Worm (Caenorhabditis elegans) whole organism, young adult: ENCODE data around the gene C49C3.20.
A peak's percentile ranks its signal among the peaks of the same experiment; 100 is the strongest.

ENCODE experiments used
- B0035.1 ChIP-seq: sonication (generic microtip); optimal IDR thresholded peaks from 2 replicates; lab custom pipeline; 2016; ENCODE audit warnings: missing genetic modification characterization, mild to moderate bottlenecking, missing compliant biosample characterization, missing genotype, missing genetic modification reagents
- C06A6.2 ChIP-seq: fragments of 200-800 bp; sonication (Bioruptor generic); conservative IDR thresholded peaks from 2 replicates; pipeline ENCODE4 v1.3.6; 2022; ENCODE audit warnings: missing genetic modification characterization, missing compliant biosample characterization
- F23B12.7 ChIP-seq: sonication (generic microtip); optimal IDR thresholded peaks from 2 replicates; lab custom pipeline; 2017; ENCODE audit warnings: missing genetic modification characterization, mild to moderate bottlenecking, missing compliant biosample characterization, antibody characterized with exemption, moderate library complexity; ENCODE audit not compliant: insufficient read depth
- F52B5.7 ChIP-seq: sonication (generic microtip); optimal IDR thresholded peaks from 2 replicates; lab custom pipeline; 2016; ENCODE audit warnings: mild to moderate bottlenecking, missing genetic modification characterization, missing compliant biosample characterization
- F57C9.4 ChIP-seq: sonication (generic microtip); optimal IDR thresholded peaks from 2 replicates; lab custom pipeline; 2017; ENCODE audit warnings: mild to moderate bottlenecking, missing genetic modification characterization, missing compliant biosample characterization
- K11D2.4 ChIP-seq: fragments of 200-800 bp; sonication (Bioruptor generic); IDR thresholded peaks from 2 replicates; pipeline ENCODE4 v1.3.6; 2022; ENCODE audit warnings: missing genetic modification reagents, missing genetic modification characterization, missing compliant biosample characterization
- K12H6.12 ChIP-seq: fragments of 200-800 bp; sonication (Bioruptor generic); optimal IDR thresholded peaks from 2 replicates; lab custom pipeline; 2018; ENCODE audit warnings: mild to moderate bottlenecking, missing genetic modification characterization, missing compliant biosample characterization
- Y79H2A.3 ChIP-seq: fragments of 200-800 bp; sonication (Bioruptor generic); conservative IDR thresholded peaks from 2 replicates; pipeline ENCODE4 v1.3.6; 2022; ENCODE audit warnings: missing genetic modification reagents, missing genetic modification characterization, missing compliant biosample characterization
- ZK185.1 ChIP-seq: sonication (generic microtip); optimal IDR thresholded peaks from 2 replicates; lab custom pipeline; 2016; ENCODE audit warnings: mild to moderate bottlenecking, missing genetic modification characterization, missing compliant biosample characterization; ENCODE audit not compliant: poor library complexity, severe bottlenecking
- akir-1 ChIP-seq: fragments of 200-800 bp; sonication (Bioruptor generic); optimal IDR thresholded peaks from 2 replicates; lab custom pipeline; 2018; ENCODE audit warnings: mild to moderate bottlenecking, missing genetic modification characterization, moderate library complexity, missing compliant biosample characterization
- aptf-3 ChIP-seq: fragments of 200-800 bp; sonication (Bioruptor generic); IDR thresholded peaks from 2 replicates; pipeline ENCODE4 v1.3.6; 2022; ENCODE audit warnings: missing genetic modification characterization, missing compliant biosample characterization
- athp-1 ChIP-seq: sonication (generic microtip); optimal IDR thresholded peaks from 2 replicates; lab custom pipeline; 2017; ENCODE audit warnings: mild to moderate bottlenecking, missing genetic modification characterization, missing compliant biosample characterization
- attf-3 ChIP-seq: fragments of 200-800 bp; sonication (Bioruptor generic); conservative IDR thresholded peaks from 2 replicates; pipeline ENCODE4 v1.3.6; 2022; ENCODE audit warnings: missing genetic modification reagents, missing genetic modification characterization, missing compliant biosample characterization
- attf-5 ChIP-seq: fragments of 200-800 bp; sonication (Bioruptor generic); optimal IDR thresholded peaks from 2 replicates; lab custom pipeline; 2018; ENCODE audit warnings: mild to moderate bottlenecking, missing genetic modification characterization, missing compliant biosample characterization
- attf-6 ChIP-seq: fragments of 200-800 bp; sonication (Bioruptor generic); IDR thresholded peaks from 2 replicates; pipeline ENCODE4 v1.3.6; 2022; ENCODE audit warnings: missing genetic modification reagents, missing genetic modification characterization, missing compliant biosample characterization
- bed-1 ChIP-seq: fragments of 200-800 bp; sonication (Bioruptor generic); IDR thresholded peaks from 2 replicates; pipeline ENCODE4 v1.3.6; 2022; ENCODE audit warnings: missing genetic modification reagents, missing genetic modification characterization, missing compliant biosample characterization
- bed-2 ChIP-seq: fragments of 200-800 bp; sonication (Bioruptor generic); IDR thresholded peaks from 2 replicates; pipeline ENCODE4 v1.3.6; 2022; ENCODE audit warnings: missing genetic modification reagents, missing genetic modification characterization, missing compliant biosample characterization
- cebp-2 ChIP-seq: fragments of 200-800 bp; sonication (Bioruptor generic); IDR thresholded peaks from 2 replicates; pipeline ENCODE4 v1.3.6; 2022; ENCODE audit warnings: missing genetic modification characterization, missing compliant biosample characterization
- ceh-27 ChIP-seq: fragments of 200-800 bp; sonication (Bioruptor generic); optimal IDR thresholded peaks from 2 replicates; lab custom pipeline; 2018; ENCODE audit warnings: mild to moderate bottlenecking, missing genetic modification characterization, moderate library complexity, missing compliant biosample characterization
- ceh-58 ChIP-seq: fragments of 200-800 bp; sonication (Bioruptor generic); IDR thresholded peaks from 2 replicates; pipeline ENCODE4 v1.3.6; 2022; ENCODE audit warnings: missing genetic modification characterization, missing compliant biosample characterization
- dox-1 ChIP-seq: fragments of 200-800 bp; sonication (Bioruptor generic); IDR thresholded peaks from 2 replicates; pipeline ENCODE4 v1.3.6; 2022; ENCODE audit warnings: missing genetic modification reagents, missing genetic modification characterization, missing compliant biosample characterization
- dpff-1 ChIP-seq: sonication (generic microtip); optimal IDR thresholded peaks from 2 replicates; lab custom pipeline; 2017; ENCODE audit warnings: mild to moderate bottlenecking, missing genetic modification characterization, missing compliant biosample characterization
- dpl-1 ChIP-seq: fragments of 150-350 bp; optimal IDR thresholded peaks from 2 replicates; lab custom pipeline; 2014; ENCODE audit warnings: missing biosample characterization, missing genetic modification reagents, missing genetic modification characterization
- efl-1 ChIP-seq: fragments of 150-350 bp; optimal IDR thresholded peaks from 2 replicates; lab custom pipeline; 2014; ENCODE audit warnings: missing biosample characterization, missing genetic modification reagents, missing genetic modification characterization
- egl-44 ChIP-seq: fragments of 200-800 bp; sonication (Bioruptor generic); IDR thresholded peaks from 2 replicates; pipeline ENCODE4 v1.3.6; 2022; ENCODE audit warnings: missing genetic modification reagents, missing genetic modification characterization, missing compliant biosample characterization
- ets-4 ChIP-seq: fragments of 200-800 bp; sonication (Bioruptor generic); optimal IDR thresholded peaks from 2 replicates; lab custom pipeline; 2018; ENCODE audit warnings: mild to moderate bottlenecking, missing genetic modification characterization, missing compliant biosample characterization
- hmg-20 ChIP-seq: fragments of 200-800 bp; sonication (Bioruptor generic); IDR thresholded peaks from 2 replicates; pipeline ENCODE4 v1.3.6; 2022; ENCODE audit warnings: missing genetic modification reagents, missing genetic modification characterization, missing compliant biosample characterization
- hrde-1 ChIP-seq: sonication (generic microtip); optimal IDR thresholded peaks from 2 replicates; lab custom pipeline; 2016; ENCODE audit warnings: missing genetic modification characterization, mild to moderate bottlenecking, missing compliant biosample characterization, moderate library complexity, missing genotype, missing genetic modification reagents, borderline replicate concordance
- let-526 ChIP-seq: fragments of 200-800 bp; sonication (Bioruptor generic); IDR thresholded peaks from 2 replicates; pipeline ENCODE4 v1.3.6; 2022; ENCODE audit warnings: missing genetic modification reagents, missing genetic modification characterization, missing compliant biosample characterization
- lin-40 ChIP-seq: sonication (generic microtip); optimal IDR thresholded peaks from 2 replicates; lab custom pipeline; 2016; ENCODE audit warnings: missing genetic modification characterization, mild to moderate bottlenecking, missing compliant biosample characterization, missing genotype, missing genetic modification reagents
- lir-1 ChIP-seq: fragments of 200-800 bp; sonication (Bioruptor generic); conservative IDR thresholded peaks from 2 replicates; pipeline ENCODE4 v1.3.6; 2022; ENCODE audit warnings: missing genetic modification reagents, missing genetic modification characterization, missing compliant biosample characterization
- lsy-27 ChIP-seq: sonication (generic microtip); optimal IDR thresholded peaks from 2 replicates; lab custom pipeline; 2017; ENCODE audit warnings: missing genetic modification characterization, mild to moderate bottlenecking, missing compliant biosample characterization, antibody characterized with exemption, missing genotype, borderline replicate concordance; ENCODE audit not compliant: insufficient read depth
- mcd-1 ChIP-seq: fragments of 200-800 bp; sonication (Bioruptor generic); IDR thresholded peaks from 2 replicates; pipeline ENCODE4 v1.3.6; 2022; ENCODE audit warnings: missing genetic modification reagents, missing genetic modification characterization, missing compliant biosample characterization
- mel-28 ChIP-seq: sonication (generic microtip); optimal IDR thresholded peaks from 2 replicates; lab custom pipeline; 2016; ENCODE audit warnings: borderline replicate concordance, mild to moderate bottlenecking, missing genetic modification characterization, missing compliant biosample characterization
- mxl-1 ChIP-seq: sonication (generic microtip); optimal IDR thresholded peaks from 2 replicates; lab custom pipeline; 2016; ENCODE audit warnings: missing genetic modification characterization, missing compliant biosample characterization
- nfyb-1 ChIP-seq: fragments of 200-800 bp; sonication (Bioruptor generic); IDR thresholded peaks from 2 replicates; pipeline ENCODE4 v1.3.6; 2022; ENCODE audit warnings: missing genetic modification reagents, missing genetic modification characterization, missing compliant biosample characterization
- nhr-27 ChIP-seq: fragments of 200-800 bp; sonication (Bioruptor generic); optimal IDR thresholded peaks from 2 replicates; lab custom pipeline; 2018; ENCODE audit warnings: mild to moderate bottlenecking, missing genetic modification characterization, moderate library complexity, missing compliant biosample characterization
- nhr-80 ChIP-seq: sonication (generic microtip); optimal IDR thresholded peaks from 2 replicates; lab custom pipeline; 2016; ENCODE audit warnings: missing genetic modification characterization, missing compliant biosample characterization
- snpc-1.1 ChIP-seq: sonication (generic microtip); optimal IDR thresholded peaks from 2 replicates; lab custom pipeline; 2017; ENCODE audit warnings: missing genetic modification characterization, mild to moderate bottlenecking, missing compliant biosample characterization, antibody characterized with exemption, moderate library complexity, missing genotype, missing genetic modification reagents; ENCODE audit not compliant: insufficient read depth
- snpc-3.4 ChIP-seq: sonication (generic microtip); optimal IDR thresholded peaks from 2 replicates; lab custom pipeline; 2017; ENCODE audit warnings: missing genetic modification characterization, mild to moderate bottlenecking, missing compliant biosample characterization, antibody characterized with exemption, moderate library complexity, missing genotype, missing genetic modification reagents
- somi-1 ChIP-seq: fragments of 200-800 bp; sonication (Bioruptor generic); optimal IDR thresholded peaks from 2 replicates; lab custom pipeline; 2018; ENCODE audit warnings: mild to moderate bottlenecking, missing genetic modification characterization, missing compliant biosample characterization
- tbp1 ChIP-seq: fragments of 200-800 bp; sonication (Bioruptor generic); optimal IDR thresholded peaks from 2 replicates; lab custom pipeline; 2018; ENCODE audit warnings: mild to moderate bottlenecking, missing genetic modification characterization, missing compliant biosample characterization
- tbx-9 ChIP-seq: sonication (generic microtip); optimal IDR thresholded peaks from 2 replicates; lab custom pipeline; 2016; ENCODE audit warnings: borderline replicate concordance, missing genetic modification characterization, inconsistent platforms, missing compliant biosample characterization
- unc-62 ChIP-seq: fragments of 150-350 bp; optimal IDR thresholded peaks from 2 replicates; lab custom pipeline; 2014; ENCODE audit warnings: missing biosample characterization, missing genetic modification reagents, missing genetic modification characterization
- zim-3 ChIP-seq: sonication (generic microtip); optimal IDR thresholded peaks from 2 replicates; lab custom pipeline; 2017; ENCODE audit warnings: mild to moderate bottlenecking, missing genetic modification characterization, moderate library complexity, missing compliant biosample characterization
- ztf-18 ChIP-seq: sonication (generic microtip); optimal IDR thresholded peaks from 2 replicates; lab custom pipeline; 2016; ENCODE audit warnings: missing genotype, mild to moderate bottlenecking, missing genetic modification characterization, missing compliant biosample characterization
- ztf-26 ChIP-seq: sonication (generic microtip); optimal IDR thresholded peaks from 2 replicates; lab custom pipeline; 2017; ENCODE audit warnings: missing genetic modification characterization, missing compliant biosample characterization
- ztf-28 ChIP-seq: fragments of 200-800 bp; sonication (Bioruptor generic); IDR thresholded peaks from 2 replicates; pipeline ENCODE4 v1.3.6; 2022; ENCODE audit warnings: missing genetic modification reagents, missing genetic modification characterization, missing compliant biosample characterization

The C49C3.20 gene

ce11 chrIV:17278363-17278762 lies 37.9 kb downstream of the C49C3.20 start (continued):
- no peak for TF ChIP-seq bed-1
- peak; percentile 96 for TF ChIP-seq dox-1 (GFP tag; lab: Robert Waterston, UW)
- TF ChIP-seq F23B12.7, result no peak
- peak; percentile 91 for TF ChIP-seq dpff-1 (tag; lab: Kevin White, UChicago)
- peak; percentile 92 for TF ChIP-seq Y79H2A.3 (GFP tag; lab: Robert Waterston, UW)
- TF ChIP-seq lsy-27 (tag; lab: Kevin White, UChicago), result peak; percentile 1
- TF ChIP-seq C06A6.2, result peak; percentile 91
- TF ChIP-seq K12H6.12 (tag; lab: Kevin White, UChicago), result peak; percentile 99
- TF ChIP-seq zim-3 (tag; lab: Kevin White, UChicago), result peak; percentile 95
- TF ChIP-seq ceh-58 (GFP tag; lab: Robert Waterston, UW), result no peak
- TF ChIP-seq K11D2.4 (GFP tag; lab: Robert Waterston, UW), result peak; percentile 96
- TF ChIP-seq F57C9.4 (tag; lab: Kevin White, UChicago), result no peak
- TF ChIP-seq snpc-1.1 (tag; lab: Kevin White, UChicago), result no peak
- TF ChIP-seq ztf-18, result peak; percentile 78
- TF ChIP-seq somi-1, result peak; percentile 98
- peak; percentile 92 for TF ChIP-seq mcd-1
- no peak for TF ChIP-seq ets-4
- peak; percentile 96 for TF ChIP-seq lir-1 (GFP tag; lab: Robert Waterston, UW)
- TF ChIP-seq ztf-28 (GFP tag; lab: Robert Waterston, UW), result peak; percentile 92
- TF ChIP-seq tbx-9 (tag; lab: Kevin White, UChicago), result peak; percentile 35
- TF ChIP-seq mxl-1 (tag; lab: Kevin White, UChicago), result no peak
- TF ChIP-seq mel-28, result peak; percentile 82
- peak; percentile 1 for TF ChIP-seq akir-1 (GFP tag; lab: Kevin White, UChicago)
- TF ChIP-seq tbp1 (GFP tag; lab: Kevin White, UChicago), result peak; percentile 80
- peak; percentile 91 for TF ChIP-seq B0035.1 (tag; lab: Kevin White, UChicago)
- TF ChIP-seq ZK185.1 (tag; lab: Kevin White, UChicago), result peak; percentile 79
- TF ChIP-seq efl-1 (GFP tag; lab: Kevin White, UChicago), result peak; percentile 65
- peak; percentile 45 for TF ChIP-seq dpl-1
- TF ChIP-seq snpc-3.4 (tag; lab: Kevin White, UChicago), result peak; percentile 80
- TF ChIP-seq lin-40 (tag; lab: Kevin White, UChicago), result peak; percentile 99
- TF ChIP-seq let-526 (GFP tag; lab: Robert Waterston, UW), result peak; percentile 98
- TF ChIP-seq ztf-26 (tag; lab: Kevin White, UChicago), result peak; percentile 97
- TF ChIP-seq athp-1 (tag; lab: Kevin White, UChicago), result peak; percentile 96
- peak; percentile 77 for TF ChIP-seq bed-2 (GFP tag; lab: Robert Waterston, UW)
- TF ChIP-seq egl-44 (GFP tag; lab: Robert Waterston, UW), result peak; percentile 61; the same call in 1 of the 2 replicates
- TF ChIP-seq cebp-2, result 0 out of 2 replicates have a peak, but pooled peaks have one; percentile 77
- TF ChIP-seq unc-62 (GFP tag; lab: Kevin White, UChicago), result no peak
- peak; percentile 29 for TF ChIP-seq nhr-27 (tag; lab: Kevin White, UChicago)
- peak; percentile 93 for TF ChIP-seq F52B5.7 (tag; lab: Kevin White, UChicago)
- TF ChIP-seq ceh-27 (GFP tag; lab: Kevin White, UChicago), result peak; percentile 96
- peak; percentile 49 for TF ChIP-seq nhr-80
- peak; percentile 91 for TF ChIP-seq attf-5 (GFP tag; lab: Kevin White, UChicago)
- peak; percentile 90 for TF ChIP-seq attf-6
- TF ChIP-seq hrde-1, result peak; percentile 74
- TF ChIP-seq hmg-20 (GFP tag; lab: Robert Waterston, UW), result peak; percentile 23; the same call in 1 of the 2 replicates
- peak; percentile 24; the same call in 1 of the 2 replicates for TF ChIP-seq aptf-3
- peak; percentile 74 for TF ChIP-seq attf-3 (GFP tag; lab: Robert Waterston, UW)
- peak; percentile 95 for TF ChIP-seq nfyb-1 (GFP tag; lab: Robert Waterston, UW)
